In the genomic region with DNA sequence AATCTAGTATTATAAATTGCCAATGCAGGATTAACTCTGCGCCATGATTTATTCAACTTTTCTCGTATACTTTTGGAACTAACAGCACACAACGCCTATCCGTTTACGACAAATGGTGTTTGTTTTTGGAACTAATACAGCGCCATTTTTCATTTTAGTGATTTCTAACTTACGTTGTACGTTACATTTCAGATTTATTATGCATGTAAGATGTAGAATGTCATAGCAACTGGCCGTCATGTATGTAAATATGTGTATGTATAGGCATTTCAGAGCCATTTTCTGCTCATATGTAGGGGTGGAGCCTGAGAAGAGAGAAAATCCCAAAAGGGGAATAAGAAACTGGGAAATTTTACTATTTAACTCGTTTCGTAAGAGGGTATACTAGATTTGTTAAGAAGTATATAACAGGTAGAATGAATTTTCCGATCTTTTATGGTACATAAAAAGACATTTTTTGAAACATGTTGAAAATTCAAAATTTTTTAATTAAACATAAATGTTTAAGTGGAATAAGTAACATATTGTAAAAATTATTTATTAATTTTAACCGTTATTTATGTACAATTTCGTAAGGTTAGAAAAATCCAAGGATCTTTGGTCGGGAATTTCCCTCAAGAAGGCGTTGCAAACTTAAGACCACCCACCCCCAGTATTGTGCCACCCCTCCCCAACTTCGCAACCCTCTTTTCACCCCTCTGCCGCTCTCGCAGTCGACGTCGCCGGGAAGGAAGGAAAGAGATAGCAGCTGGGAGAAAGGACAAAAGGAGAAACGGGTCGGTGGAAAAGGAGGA, we compare ENCODE assay signal across 1 fruit fly cellular context.
A peak's percentile ranks its signal among the peaks of the same experiment; 100 is the strongest.
TF ChIP-seq lines count a peak whose summit lies in the region.

No protein-coding gene starts in this region.

TF ChIP-seq in whole organism, embryonic, 481 proteins besides CTCF, POLR2A, EP300 and RAD21 (continued from another document and continues in another):
- peak; percentile 21 for TF ChIP-seq CG8089 (GFP tag; optimal IDR thresholded peaks at IDR 0.05; lab: Kevin White, UChicago)
- TF ChIP-seq chn (GFP tag; optimal IDR thresholded peaks at IDR 0.05; lab: Kevin White, UChicago), result no peak
- peak; percentile 65 for TF ChIP-seq lab (GFP tag; optimal IDR thresholded peaks at IDR 0.05; lab: Kevin White, UChicago)
- peak; percentile 81 for TF ChIP-seq Dbx (GFP tag; IDR thresholded peaks at IDR 0.05; lab: Robert Waterston, UW)
- TF ChIP-seq Mad (GFP tag; optimal IDR thresholded peaks at IDR 0.05; lab: Kevin White, UChicago), result no peak
- peak; percentile 90 for TF ChIP-seq CG42726 (GFP tag; IDR thresholded peaks at IDR 0.05; lab: Robert Waterston, UW; ENCODE audit: partially characterized antibody)
- peak; percentile 57 for TF ChIP-seq sisA (GFP tag; IDR thresholded peaks at IDR 0.05; lab: Robert Waterston, UW)
- TF ChIP-seq CG3726 (GFP tag; IDR thresholded peaks at IDR 0.05; lab: Robert Waterston, UW), result no peak
- peak; percentile 40 for TF ChIP-seq dm (GFP tag; optimal IDR thresholded peaks at IDR 0.05; lab: Kevin White, UChicago)
- TF ChIP-seq CG34224 (GFP tag; IDR thresholded peaks at IDR 0.05; lab: Robert Waterston, UW; ENCODE audit: partially characterized antibody), result no peak
- TF ChIP-seq NfI (GFP tag; optimal IDR thresholded peaks at IDR 0.05; lab: Kevin White, UChicago), result peak; percentile 59
- TF ChIP-seq zfh1 (GFP tag; IDR thresholded peaks at IDR 0.05; lab: Robert Waterston, UW), result peak; percentile 46; the same call in 2 of the 3 replicates
- 0 out of 3 replicates have a peak, but pooled peaks have one; percentile 31 for TF ChIP-seq CG11093 (GFP tag; IDR thresholded peaks at IDR 0.05; lab: Robert Waterston, UW)
- peak; percentile 50 for TF ChIP-seq CG18262 (tag; optimal IDR thresholded peaks at IDR 0.05; lab: Kevin White, UChicago)
- no peak for TF ChIP-seq ftz-f1 (GFP tag; optimal IDR thresholded peaks at IDR 0.05; lab: Kevin White, UChicago)
- peak; percentile 57 for TF ChIP-seq her (GFP tag; optimal IDR thresholded peaks at IDR 0.05; lab: Kevin White, UChicago)
- TF ChIP-seq Scr (GFP tag; IDR thresholded peaks at IDR 0.05; lab: Robert Waterston, UW; ENCODE audit: partially characterized antibody), result no peak
- TF ChIP-seq HmgD (GFP tag; optimal IDR thresholded peaks at IDR 0.05; lab: Kevin White, UChicago), result peak; percentile 75
- TF ChIP-seq CG16779 (GFP tag; IDR thresholded peaks at IDR 0.05; lab: Robert Waterston, UW), result no peak
- TF ChIP-seq ro (GFP tag; IDR thresholded peaks at IDR 0.05; lab: Robert Waterston, UW), result no peak
- TF ChIP-seq CG9932 (GFP tag; IDR thresholded peaks at IDR 0.05; lab: Robert Waterston, UW), result peak; percentile 63; the same call in 1 of the 2 replicates
- TF ChIP-seq CG7357 (GFP tag; IDR thresholded peaks at IDR 0.05; lab: Robert Waterston, UW), result no peak
- TF ChIP-seq Nf-YC (tag; optimal IDR thresholded peaks at IDR 0.05; lab: Kevin White, UChicago), result peak; percentile 85
- peak; percentile 71 for TF ChIP-seq Fer1 (GFP tag; optimal IDR thresholded peaks at IDR 0.05; lab: Kevin White, UChicago)
- TF ChIP-seq H2.0 (GFP tag; IDR thresholded peaks at IDR 0.05; lab: Robert Waterston, UW), result no peak
- no peak for TF ChIP-seq ato (GFP tag; IDR thresholded peaks at IDR 0.05; lab: Robert Waterston, UW; ENCODE audit: partially characterized antibody)
- TF ChIP-seq slp2 (GFP tag; optimal IDR thresholded peaks at IDR 0.05; lab: Kevin White, UChicago), result no peak
- no peak for TF ChIP-seq CG6175 (GFP tag; IDR thresholded peaks at IDR 0.05; lab: Robert Waterston, UW)
- peak; percentile 19 for TF ChIP-seq Dp (GFP tag; optimal IDR thresholded peaks at IDR 0.05; lab: Kevin White, UChicago)
- 0 out of 2 replicates have a peak, but pooled peaks have one; percentile 35 for TF ChIP-seq CG14014 (GFP tag; IDR thresholded peaks at IDR 0.05; lab: Robert Waterston, UW)
- TF ChIP-seq CG10543 (GFP tag; optimal IDR thresholded peaks at IDR 0.05; lab: Kevin White, UChicago), result no peak
- TF ChIP-seq tup (GFP tag; optimal IDR thresholded peaks at IDR 0.05; lab: Kevin White, UChicago), result no peak
- TF ChIP-seq CG17186 (GFP tag; optimal IDR thresholded peaks at IDR 0.05; lab: Kevin White, UChicago), result no peak
- TF ChIP-seq chm (GFP tag; IDR thresholded peaks at IDR 0.05; lab: Robert Waterston, UW), result no peak
- no peak for TF ChIP-seq btn (GFP tag; optimal IDR thresholded peaks at IDR 0.05; lab: Kevin White, UChicago)
- 0 out of 2 replicates have a peak, but pooled peaks have one; percentile 3 for TF ChIP-seq al (GFP tag; IDR thresholded peaks at IDR 0.05; lab: Robert Waterston, UW)
- TF ChIP-seq pita (GFP tag; optimal IDR thresholded peaks at IDR 0.05; lab: Kevin White, UChicago), result peak; percentile 66
- no peak for TF ChIP-seq CG15269 (tag; optimal IDR thresholded peaks at IDR 0.05; lab: Kevin White, UChicago)
- 0 out of 2 replicates have a peak, but pooled peaks have one; percentile 17 for TF ChIP-seq stc (GFP tag; IDR thresholded peaks at IDR 0.05; lab: Robert Waterston, UW)
- peak; percentile 51 for TF ChIP-seq p53 (GFP tag; optimal IDR thresholded peaks at IDR 0.05; lab: Kevin White, UChicago)
- peak; percentile 51; the same call in 1 of the 2 replicates for TF ChIP-seq CG17328 (GFP tag; IDR thresholded peaks at IDR 0.05; lab: Robert Waterston, UW)
- TF ChIP-seq ems (GFP tag; optimal IDR thresholded peaks at IDR 0.05; lab: Kevin White, UChicago), result no peak
- peak; percentile 73; the same call in 1 of the 3 replicates for TF ChIP-seq CG2199 (GFP tag; IDR thresholded peaks at IDR 0.05; lab: Robert Waterston, UW)
- no peak for TF ChIP-seq CG7372 (GFP tag; IDR thresholded peaks at IDR 0.05; lab: Robert Waterston, UW)
- peak; percentile 95 for TF ChIP-seq sens (GFP tag; lab: Kevin White, UChicago)
- TF ChIP-seq CG12299 (tag; optimal IDR thresholded peaks at IDR 0.05; lab: Kevin White, UChicago), result no peak
- peak; percentile 89 for TF ChIP-seq Bgb (GFP tag; IDR thresholded peaks at IDR 0.05; lab: Robert Waterston, UW; ENCODE audit: partially characterized antibody)
- no peak for TF ChIP-seq CG11560 (tag; IDR thresholded peaks at IDR 0.05; lab: Robert Waterston, UW)
- peak; percentile 26 for TF ChIP-seq Dip3 (GFP tag; optimal IDR thresholded peaks at IDR 0.05; lab: Kevin White, UChicago)
- peak; percentile 56 for TF ChIP-seq tx (GFP tag; optimal IDR thresholded peaks at IDR 0.05; lab: Kevin White, UChicago)
- TF ChIP-seq CG4707 (GFP tag; optimal IDR thresholded peaks at IDR 0.05; lab: Kevin White, UChicago), result no peak
- TF ChIP-seq usp (GFP tag; optimal IDR thresholded peaks at IDR 0.05; lab: Kevin White, UChicago), result no peak
- TF ChIP-seq CG14667 (GFP tag; IDR thresholded peaks at IDR 0.05; lab: Robert Waterston, UW), result no peak
- peak; percentile 39; the same call in 1 of the 2 replicates for TF ChIP-seq ranshi (GFP tag; IDR thresholded peaks at IDR 0.05; lab: Robert Waterston, UW)
- no peak for TF ChIP-seq sc (optimal IDR thresholded peaks at IDR 0.05; lab: Kevin White, UChicago)
- no peak for TF ChIP-seq sc (GFP tag; optimal IDR thresholded peaks at IDR 0.05; lab: Kevin White, UChicago)
- TF ChIP-seq Hr78 (GFP tag; optimal IDR thresholded peaks at IDR 0.05; lab: Kevin White, UChicago), result no peak
- no peak for TF ChIP-seq exex (tag; optimal IDR thresholded peaks at IDR 0.05; lab: Kevin White, UChicago)
- no peak for TF ChIP-seq Eip74EF (GFP tag; optimal IDR thresholded peaks at IDR 0.05; lab: Kevin White, UChicago)
- peak; percentile 48 for TF ChIP-seq CG1603 (tag; optimal IDR thresholded peaks at IDR 0.05; lab: Kevin White, UChicago)
- TF ChIP-seq fd64A (GFP tag; optimal IDR thresholded peaks at IDR 0.05; lab: Kevin White, UChicago), result no peak
- peak; percentile 35; the same call in 1 of the 3 replicates for TF ChIP-seq H15 (GFP tag; IDR thresholded peaks at IDR 0.05; lab: Robert Waterston, UW)
- TF ChIP-seq jumu (GFP tag; optimal IDR thresholded peaks at IDR 0.05; lab: Kevin White, UChicago), result no peak
- TF ChIP-seq CG1529 (GFP tag; optimal IDR thresholded peaks at IDR 0.05; lab: Kevin White, UChicago), result no peak
- TF ChIP-seq CG6272 (GFP tag; IDR thresholded peaks at IDR 0.05; lab: Robert Waterston, UW), result peak; percentile 55
- no peak for TF ChIP-seq pb (GFP tag; optimal IDR thresholded peaks at IDR 0.05; lab: Kevin White, UChicago)
- TF ChIP-seq CG6254 (GFP tag; optimal IDR thresholded peaks at IDR 0.05; lab: Kevin White, UChicago), result no peak
- TF ChIP-seq ERR (GFP tag; optimal IDR thresholded peaks at IDR 0.05; lab: Kevin White, UChicago), result peak; percentile 36
- TF ChIP-seq nerfin-2 (GFP tag; IDR thresholded peaks at IDR 0.05; lab: Robert Waterston, UW; ENCODE audit: partially characterized antibody), result no peak
- peak; percentile 55 for TF ChIP-seq CG10654 (GFP tag; optimal IDR thresholded peaks at IDR 0.05; lab: Kevin White, UChicago)
- TF ChIP-seq CG12219 (GFP tag; optimal IDR thresholded peaks at IDR 0.05; lab: Kevin White, UChicago), result no peak
- peak; percentile 30 for TF ChIP-seq gfzf (GFP tag; optimal IDR thresholded peaks at IDR 0.05; lab: Kevin White, UChicago)
- peak; percentile 37 for TF ChIP-seq Max (GFP tag; optimal IDR thresholded peaks at IDR 0.05; lab: Kevin White, UChicago)
- TF ChIP-seq da (GFP tag; optimal IDR thresholded peaks at IDR 0.05; lab: Kevin White, UChicago), result peak; percentile 24
- TF ChIP-seq CG12071 (GFP tag; optimal IDR thresholded peaks at IDR 0.05; lab: Kevin White, UChicago), result no peak
- no peak for TF ChIP-seq klu (GFP tag; IDR thresholded peaks at IDR 0.05; lab: Robert Waterston, UW)
- TF ChIP-seq NFAT (GFP tag; IDR thresholded peaks at IDR 0.05; lab: Robert Waterston, UW), result peak; percentile 48; the same call in 1 of the 2 replicates
- no peak for TF ChIP-seq crc (GFP tag; optimal IDR thresholded peaks at IDR 0.05; lab: Kevin White, UChicago)
- TF ChIP-seq CG9215 (GFP tag; IDR thresholded peaks at IDR 0.05; lab: Robert Waterston, UW), result no peak
- TF ChIP-seq CG10267 (tag; optimal IDR thresholded peaks at IDR 0.05; lab: Kevin White, UChicago), result peak; percentile 62
- TF ChIP-seq bigmax (GFP tag; optimal IDR thresholded peaks at IDR 0.05; lab: Kevin White, UChicago), result no peak
- peak; percentile 3; the same call in 1 of the 3 replicates for TF ChIP-seq dysf (GFP tag; IDR thresholded peaks at IDR 0.05; lab: Robert Waterston, UW)
- no peak for TF ChIP-seq CG14860 (GFP tag; IDR thresholded peaks at IDR 0.05; lab: Robert Waterston, UW; ENCODE audit: partially characterized antibody)
- TF ChIP-seq bab2 (GFP tag; optimal IDR thresholded peaks at IDR 0.05; lab: Kevin White, UChicago), result peak; percentile 66
- peak; percentile 62 for TF ChIP-seq az2 (GFP tag; optimal IDR thresholded peaks at IDR 0.05; lab: Kevin White, UChicago)
- peak; percentile 33 for TF ChIP-seq Bteb2 (GFP tag; optimal IDR thresholded peaks at IDR 0.05; lab: Kevin White, UChicago)
- no peak for TF ChIP-seq danr (GFP tag; IDR thresholded peaks at IDR 0.05; lab: Robert Waterston, UW)
- TF ChIP-seq Nf-YB (GFP tag; optimal IDR thresholded peaks at IDR 0.05; lab: Kevin White, UChicago), result peak; percentile 86
- no peak for TF ChIP-seq YL-1 (GFP tag; optimal IDR thresholded peaks at IDR 0.05; lab: Kevin White, UChicago)
- peak; percentile 32 for TF ChIP-seq Sox102F (GFP tag; optimal IDR thresholded peaks at IDR 0.05; lab: Kevin White, UChicago)
- TF ChIP-seq CG13287 (GFP tag; IDR thresholded peaks at IDR 0.05; lab: Robert Waterston, UW; ENCODE audit: partially characterized antibody), result peak; percentile 51
- peak; percentile 38; the same call in 1 of the 2 replicates for TF ChIP-seq CG4730 (GFP tag; IDR thresholded peaks at IDR 0.05; lab: Robert Waterston, UW)
- TF ChIP-seq Pdp1 (GFP tag; optimal IDR thresholded peaks at IDR 0.05; lab: Kevin White, UChicago), result peak; percentile 50 to 74
- no peak for TF ChIP-seq crp (GFP tag; optimal IDR thresholded peaks at IDR 0.05; lab: Kevin White, UChicago)
- TF ChIP-seq CG6813 (GFP tag; optimal IDR thresholded peaks at IDR 0.05; lab: Kevin White, UChicago), result no peak
- TF ChIP-seq CG8290 (GFP tag; optimal IDR thresholded peaks at IDR 0.05; lab: Kevin White, UChicago), result peak; percentile 66
- peak in 1 of 2 experiments; percentile 87 for TF ChIP-seq CG8290 (tag; optimal IDR thresholded peaks at IDR 0.05; lab: Kevin White, UChicago)
- TF ChIP-seq CG2712 (tag; optimal IDR thresholded peaks at IDR 0.05; lab: Kevin White, UChicago), result peak; percentile 71
- no peak for TF ChIP-seq CG8478 (optimal IDR thresholded peaks at IDR 0.05; lab: Kevin White, UChicago)
- peak; percentile 80 for TF ChIP-seq CG32767 (GFP tag; IDR thresholded peaks at IDR 0.05; lab: Robert Waterston, UW)
- TF ChIP-seq E2f2 (GFP tag; IDR thresholded peaks at IDR 0.05; lab: Robert Waterston, UW), result peak; percentile 53
- no peak for TF ChIP-seq CG7963 (GFP tag; IDR thresholded peaks at IDR 0.05; lab: Robert Waterston, UW; ENCODE audit: partially characterized antibody)
- no peak for TF ChIP-seq HLHmδ (GFP tag; optimal IDR thresholded peaks at IDR 0.05; lab: Kevin White, UChicago)
- TF ChIP-seq amos (GFP tag; IDR thresholded peaks at IDR 0.05; lab: Robert Waterston, UW; ENCODE audit: partially characterized antibody), result peak; percentile 83; the same call in 1 of the 2 replicates
- TF ChIP-seq CG6791 (GFP tag; IDR thresholded peaks at IDR 0.05; lab: Robert Waterston, UW; ENCODE audit: partially characterized antibody), result peak; percentile 46; the same call in 2 of the 3 replicates
- peak; percentile 58 for TF ChIP-seq CG17359 (tag; optimal IDR thresholded peaks at IDR 0.05; lab: Kevin White, UChicago)
- no peak; the same call in 2 of the 3 replicates for TF ChIP-seq so (GFP tag; IDR thresholded peaks at IDR 0.05; lab: Robert Waterston, UW)
- TF ChIP-seq E2f1 (GFP tag; IDR thresholded peaks at IDR 0.05; lab: Robert Waterston, UW), result 0 out of 2 replicates have a peak, but pooled peaks have one; percentile 19
- no peak for TF ChIP-seq ash1 (GFP tag; optimal IDR thresholded peaks at IDR 0.05; lab: Kevin White, UChicago)
- TF ChIP-seq fd102C (GFP tag; optimal IDR thresholded peaks at IDR 0.05; lab: Kevin White, UChicago), result peak; percentile 30
- peak; percentile 61; the same call in 2 of the 3 replicates for TF ChIP-seq Optix (GFP tag; IDR thresholded peaks at IDR 0.05; lab: Robert Waterston, UW)
- TF ChIP-seq Awh (GFP tag; IDR thresholded peaks at IDR 0.05; lab: Robert Waterston, UW), result no peak
- TF ChIP-seq CG31441 (GFP tag; IDR thresholded peaks at IDR 0.05; lab: Robert Waterston, UW), result peak; percentile 8; the same call in 1 of the 2 replicates
- TF ChIP-seq CG30403 (GFP tag; optimal IDR thresholded peaks at IDR 0.05; lab: Kevin White, UChicago), result peak; percentile 49
- TF ChIP-seq ken (GFP tag; IDR thresholded peaks at IDR 0.05; lab: Robert Waterston, UW), result peak; percentile 72
- TF ChIP-seq MTF-1 (GFP tag; optimal IDR thresholded peaks at IDR 0.05; lab: Kevin White, UChicago; ENCODE audit: borderline replicate concordance), result peak; percentile 26
- peak; percentile 41; the same call in 1 of the 3 replicates for TF ChIP-seq Aef1 (GFP tag; IDR thresholded peaks at IDR 0.05; lab: Robert Waterston, UW)
- TF ChIP-seq mirr (GFP tag; optimal IDR thresholded peaks at IDR 0.05; lab: Kevin White, UChicago), result peak; percentile 56
